Fruit fly (Drosophila melanogaster): ENCODE data around the gene ppk19.

Gene ppk19

dm6 chr3R:29682152-29682600 lies 9.9 kb downstream of the ppk19 start, which contains the start of the genes CG7582 and Gycalpha99B (continued):
- TF ChIP-seq esn (GFP tag; optimal IDR thresholded peaks at IDR 0.05) (no peak), Ets21C (GFP tag; optimal IDR thresholded peaks at IDR 0.05) (no peak), CG1621 (tag; optimal IDR thresholded peaks at IDR 0.05) (peak; percentile 45)

- TF ChIP-seq ss (GFP tag; optimal IDR thresholded peaks at IDR 0.05) (no peak), svp (GFP tag) (peak; percentile 96), Eip75B (GFP tag; optimal IDR thresholded peaks at IDR 0.05) (no peak), CG6276 (GFP tag; optimal IDR thresholded peaks at IDR 0.05) (no peak), Eip93F (GFP tag; optimal IDR thresholded peaks at IDR 0.05) (no peak), CG15336 (GFP tag; IDR thresholded peaks at IDR 0.05) (no peak), Eip78C (GFP tag) (peak; percentile 60), CG1621 (tag; optimal IDR thresholded peaks at IDR 0.05) (no peak)
These were observed 14.4 kb downstream of the ppk19 start for dm6 chr3R:29686698-29687097.

- TF ChIP-seq Eip75B (GFP tag; optimal IDR thresholded peaks at IDR 0.05) (no peak), CG34406 (GFP tag; optimal IDR thresholded peaks at IDR 0.05) (no peak)
These were observed 17.0 kb downstream of the ppk19 start, which contains the start of gene Obp99c for dm6 chr3R:29689211-29689610. Gene Obp99c, minus strand, starts transcription at chr3R:29689311.

- TF ChIP-seq Eip75B (GFP tag; optimal IDR thresholded peaks at IDR 0.05) (no peak), Met (GFP tag; optimal IDR thresholded peaks at IDR 0.05) (no peak), Eip78C (GFP tag) (peak; percentile 52), fkh (GFP tag; optimal IDR thresholded peaks at IDR 0.05) (peak; percentile 5), CG32006 (GFP tag; optimal IDR thresholded peaks at IDR 0.05) (peak; percentile 12), CG6808 (GFP tag; optimal IDR thresholded peaks at IDR 0.05) (no peak), svp (GFP tag) (peak; percentile 78), dsx (GFP tag; optimal IDR thresholded peaks at IDR 0.05; ENCODE audit: poor library complexity, severe bottlenecking) (peak; percentile 38)
These were observed 17.7 kb downstream of the ppk19 start for dm6 chr3R:29689833-29690538.

dm6 chr3R:29690539-29690852 lies 18.2 kb downstream of the ppk19 start:
- TF ChIP-seq acj6 (GFP tag; optimal IDR thresholded peaks at IDR 0.05), result peak; percentile 35
- TF ChIP-seq CG11762 (GFP tag; optimal IDR thresholded peaks at IDR 0.05; ENCODE audit: insufficient read depth), result no peak
- no peak for TF ChIP-seq vri (GFP tag; optimal IDR thresholded peaks at IDR 0.05)
- no peak for TF ChIP-seq dsx (GFP tag; optimal IDR thresholded peaks at IDR 0.05; ENCODE audit: poor library complexity, severe bottlenecking)
- no peak for TF ChIP-seq CG11294 (GFP tag; IDR thresholded peaks at IDR 0.05)
- TF ChIP-seq CG3919 (GFP tag; optimal IDR thresholded peaks at IDR 0.05), result peak; percentile 61
- peak; percentile 32 for TF ChIP-seq CG11902 (GFP tag; optimal IDR thresholded peaks at IDR 0.05)
- TF ChIP-seq fd85E (GFP tag; optimal IDR thresholded peaks at IDR 0.05), result no peak
- TF ChIP-seq cyc (GFP tag; optimal IDR thresholded peaks at IDR 0.05), result peak; percentile 30
- peak; percentile 31 for TF ChIP-seq Hr39 (GFP tag; optimal IDR thresholded peaks at IDR 0.05)
- no peak for TF ChIP-seq Eip93F (GFP tag; optimal IDR thresholded peaks at IDR 0.05)
- peak; percentile 46 for TF ChIP-seq CG15336 (GFP tag; IDR thresholded peaks at IDR 0.05)
- peak; percentile 52 for TF ChIP-seq CG1621 (tag; optimal IDR thresholded peaks at IDR 0.05)
- TF ChIP-seq CG10669 (GFP tag; optimal IDR thresholded peaks at IDR 0.05), result peak; percentile 62
- TF ChIP-seq Hr38 (GFP tag; optimal IDR thresholded peaks at IDR 0.05), result no peak
- TF ChIP-seq CG9139 (GFP tag; optimal IDR thresholded peaks at IDR 0.05), result no peak
- peak; percentile 6 for TF ChIP-seq CG34406 (GFP tag; optimal IDR thresholded peaks at IDR 0.05)
- TF ChIP-seq dac (GFP tag; optimal IDR thresholded peaks at IDR 0.05), result no peak
- TF ChIP-seq Sox14 (GFP tag; optimal IDR thresholded peaks at IDR 0.05), result peak; percentile 49
- peak; percentile 61 for TF ChIP-seq CG3032 (tag; optimal IDR thresholded peaks at IDR 0.05)
- TF ChIP-seq OdsH (GFP tag; optimal IDR thresholded peaks at IDR 0.05), result peak; percentile 41
- TF ChIP-seq net (GFP tag; optimal IDR thresholded peaks at IDR 0.05), result peak; percentile 42
- peak; percentile 44 for TF ChIP-seq topi (GFP tag; optimal IDR thresholded peaks at IDR 0.05)
- peak; percentile 71 for TF ChIP-seq Ets96B (tag; optimal IDR thresholded peaks at IDR 0.05)
- peak; percentile 63 for TF ChIP-seq CG32006 (GFP tag; optimal IDR thresholded peaks at IDR 0.05)
- no peak for TF ChIP-seq Lpt (GFP tag; optimal IDR thresholded peaks at IDR 0.05)
- TF ChIP-seq Gug (GFP tag; IDR thresholded peaks at IDR 0.05), result no peak
- peak; percentile 13 for TF ChIP-seq svp (GFP tag)
- no peak for TF ChIP-seq Blimp-1 (GFP tag; optimal IDR thresholded peaks at IDR 0.05)
- TF ChIP-seq CG6163 (GFP tag; IDR thresholded peaks at IDR 0.05), result peak; percentile 63; the same call in 2 of the 3 replicates
- TF ChIP-seq fd59A (GFP tag; optimal IDR thresholded peaks at IDR 0.05), result peak; percentile 55
- TF ChIP-seq Met (GFP tag; optimal IDR thresholded peaks at IDR 0.05), result peak; percentile 49
- TF ChIP-seq eg (GFP tag; IDR thresholded peaks at IDR 0.05), result peak; percentile 44; the same call in 1 of the 3 replicates
